Fruit fly (Drosophila melanogaster) whole organism, embryonic: ENCODE measurements around the gene CG34282.
A peak's percentile ranks its signal among the peaks of the same experiment; 100 is the strongest.

ENCODE experiments used
- Ada2b ChIP-seq: fragments of 200-800 bp; sonication (Bioruptor generic); IDR thresholded peaks from 2 replicates; pipeline ENCODE4 v1.3.6; 2022; ENCODE audit warnings: missing biosample characterization, missing genetic modification characterization
- Aef1 ChIP-seq: fragments of 200-800 bp; sonication (Bioruptor generic); IDR thresholded peaks from 3 replicates; pipeline ENCODE4 v1.3.6; 2022; ENCODE audit warnings: missing biosample characterization, missing genetic modification characterization
- Atf-2 ChIP-seq: fragments of 200-800 bp; sonication (Bioruptor generic); optimal IDR thresholded peaks from 2 replicates; lab custom pipeline; 2016; ENCODE audit warnings: missing biosample characterization, missing genetic modification characterization
- Blimp-1 ChIP-seq: fragments of 200-800 bp; sonication (Bioruptor generic); optimal IDR thresholded peaks from 3 replicates; lab custom pipeline; 2018; ENCODE audit warnings: missing biosample characterization, missing genetic modification characterization, mild to moderate bottlenecking, moderate library complexity, missing genetic modification reagents
- BtbVII ChIP-seq: fragments of 200-800 bp; sonication (Bioruptor generic); optimal IDR thresholded peaks from 3 replicates; lab custom pipeline; 2017; ENCODE audit warnings: missing biosample characterization, mild to moderate bottlenecking, missing genetic modification characterization
- CG10366 ChIP-seq: fragments of 200-800 bp; sonication (Bioruptor generic); IDR thresholded peaks from 2 replicates; pipeline ENCODE4 v1.3.6; 2022; ENCODE audit warnings: missing biosample characterization, missing genetic modification characterization
- CG10543 ChIP-seq: fragments of 200-800 bp; sonication (Bioruptor generic); optimal IDR thresholded peaks from 3 replicates; lab custom pipeline; 2017; ENCODE audit warnings: missing biosample characterization, mild to moderate bottlenecking, missing genetic modification characterization, moderate library complexity
- CG10979 ChIP-seq: fragments of 200-800 bp; sonication (Bioruptor generic); optimal IDR thresholded peaks from 2 replicates; lab custom pipeline; 2018; ENCODE audit warnings: missing biosample characterization, mild to moderate bottlenecking, missing genetic modification characterization, moderate library complexity
- CG11695 ChIP-seq: fragments of 200-800 bp; sonication (Bioruptor generic); IDR thresholded peaks from 3 replicates; pipeline ENCODE4 v1.3.6; 2022; ENCODE audit warnings: missing biosample characterization, missing genetic modification characterization
- CG12769 ChIP-seq: fragments of 200-800 bp; sonication (Bioruptor generic); optimal IDR thresholded peaks from 2 replicates; lab custom pipeline; 2019; ENCODE audit warnings: missing biosample characterization, mild to moderate bottlenecking, missing genetic modification characterization, moderate library complexity
- CG12942 ChIP-seq: fragments of 200-800 bp; sonication (Bioruptor generic); optimal IDR thresholded peaks from 3 replicates; lab custom pipeline; 2016; ENCODE audit warnings: missing biosample characterization, missing genetic modification characterization
- CG13424 ChIP-seq: fragments of 200-800 bp; sonication (Bioruptor generic); optimal IDR thresholded peaks from 2 replicates; lab custom pipeline; 2019; ENCODE audit warnings: missing biosample characterization, mild to moderate bottlenecking, missing genetic modification characterization, moderate library complexity
- CG14710 ChIP-seq: fragments of 200-800 bp; sonication (Bioruptor generic); optimal IDR thresholded peaks from 3 replicates; lab custom pipeline; 2019; ENCODE audit warnings: missing biosample characterization, mild to moderate bottlenecking, missing genetic modification characterization, moderate library complexity
- CG16863 ChIP-seq: fragments of 200-800 bp; sonication (Bioruptor generic); optimal IDR thresholded peaks from 3 replicates; lab custom pipeline; 2016; ENCODE audit warnings: missing biosample characterization, missing genetic modification characterization
- CG17328 ChIP-seq: fragments of 200-800 bp; sonication (Bioruptor generic); IDR thresholded peaks from 2 replicates; pipeline ENCODE4 v1.3.6; 2022; ENCODE audit warnings: missing biosample characterization, missing genetic modification characterization
- CG17359 ChIP-seq: fragments of 200-800 bp; sonication (Bioruptor generic); optimal IDR thresholded peaks from 3 replicates; lab custom pipeline; 2018; ENCODE audit warnings: missing biosample characterization, mild to moderate bottlenecking, missing genetic modification characterization, moderate library complexity
- CG17802 ChIP-seq: fragments of 200-800 bp; sonication (Bioruptor generic); optimal IDR thresholded peaks from 2 replicates; lab custom pipeline; 2018; ENCODE audit warnings: missing biosample characterization, mild to moderate bottlenecking, missing genetic modification characterization, moderate library complexity
- CG2120 ChIP-seq: fragments of 200-800 bp; sonication (Bioruptor generic); optimal IDR thresholded peaks from 3 replicates; lab custom pipeline; 2016; ENCODE audit warnings: missing biosample characterization, missing genetic modification characterization
- CG3163 ChIP-seq: fragments of 200-800 bp; sonication (Bioruptor generic); optimal IDR thresholded peaks from 3 replicates; lab custom pipeline; 2016; ENCODE audit warnings: missing biosample characterization, missing genetic modification characterization
- CG3407 ChIP-seq: fragments of 200-800 bp; sonication (Bioruptor generic); optimal IDR thresholded peaks from 2 replicates; lab custom pipeline; 2018; ENCODE audit warnings: missing biosample characterization, mild to moderate bottlenecking, missing genetic modification characterization
- CG3847 ChIP-seq: fragments of 200-800 bp; sonication (Bioruptor generic); IDR thresholded peaks from 2 replicates; pipeline ENCODE4 v1.3.6; 2022; ENCODE audit warnings: missing biosample characterization, missing genetic modification characterization
- CG4404 ChIP-seq: fragments of 200-800 bp; sonication (Bioruptor generic); IDR thresholded peaks from 2 replicates; pipeline ENCODE4 v1.3.6; 2022; ENCODE audit warnings: missing biosample characterization, missing genetic modification characterization
- CG4707 ChIP-seq: fragments of 200-800 bp; sonication (Bioruptor generic); optimal IDR thresholded peaks from 2 replicates; lab custom pipeline; 2018; ENCODE audit warnings: missing biosample characterization, mild to moderate bottlenecking, missing genetic modification characterization, moderate library complexity
- CG6272 ChIP-seq: fragments of 200-800 bp; sonication (Bioruptor generic); IDR thresholded peaks from 2 replicates; pipeline ENCODE4 v1.3.6; 2022; ENCODE audit warnings: missing biosample characterization, missing genetic modification characterization
- CG9817 ChIP-seq: fragments of 200-800 bp; sonication (Bioruptor generic); optimal IDR thresholded peaks from 2 replicates; lab custom pipeline; 2018; ENCODE audit warnings: missing biosample characterization, mild to moderate bottlenecking, missing genetic modification characterization, moderate library complexity
- CG9932 ChIP-seq: fragments of 200-800 bp; sonication (Bioruptor generic); IDR thresholded peaks from 2 replicates; pipeline ENCODE4 v1.3.6; 2022; ENCODE audit warnings: missing biosample characterization, missing genetic modification characterization
- Drgx ChIP-seq: fragments of 200-800 bp; sonication (Bioruptor generic); IDR thresholded peaks from 2 replicates; pipeline ENCODE4 v1.3.6; 2022; ENCODE audit warnings: missing biosample characterization, missing genetic modification characterization
- Fer3 ChIP-seq: fragments of 200-800 bp; sonication (Bioruptor generic); optimal IDR thresholded peaks from 2 replicates; lab custom pipeline; 2018; ENCODE audit warnings: missing biosample characterization, mild to moderate bottlenecking, missing genetic modification characterization, moderate library complexity
- HLH3B ChIP-seq: fragments of 200-800 bp; sonication (Bioruptor generic); IDR thresholded peaks from 2 replicates; pipeline ENCODE4 v1.3.6; 2022; ENCODE audit warnings: missing biosample characterization, missing genetic modification characterization
- Med ChIP-seq: fragments of 200-800 bp; sonication (Bioruptor generic); peaks from one replicate; lab custom pipeline; 2016; ENCODE audit warnings: missing biosample characterization, missing genetic modification characterization, mild to moderate bottlenecking, inconsistent platforms, moderate library complexity
- NfI ChIP-seq: fragments of 200-800 bp; sonication (Bioruptor generic); optimal IDR thresholded peaks from 3 replicates; lab custom pipeline; 2018; ENCODE audit warnings: missing biosample characterization, mild to moderate bottlenecking, missing genetic modification characterization, moderate library complexity
- Pdp1 ChIP-seq, 2 experiments: fragments of 200-800 bp; sonication (Bioruptor generic); optimal IDR thresholded peaks; 3 replicates each; lab custom pipeline; 2016; ENCODE audit warnings: missing biosample characterization in 2 of 2, missing genetic modification characterization in 2 of 2, mild to moderate bottlenecking in 1 of 2, moderate library complexity in 1 of 2
- Ptx1 ChIP-seq: fragments of 200-800 bp; sonication (Bioruptor generic); IDR thresholded peaks from 2 replicates; pipeline ENCODE4 v1.3.6; 2022; ENCODE audit warnings: missing biosample characterization, missing genetic modification characterization
- Sox100B ChIP-seq: fragments of 200-800 bp; sonication (Bioruptor generic); optimal IDR thresholded peaks from 3 replicates; lab custom pipeline; 2018; ENCODE audit warnings: missing biosample characterization, mild to moderate bottlenecking, missing genetic modification characterization
- az2 ChIP-seq: fragments of 200-800 bp; sonication (Bioruptor generic); optimal IDR thresholded peaks from 3 replicates; lab custom pipeline; 2016; ENCODE audit warnings: missing biosample characterization, missing genetic modification characterization
- bsh ChIP-seq, 2 experiments: fragments of 200-800 bp; sonication (Bioruptor generic); optimal IDR thresholded peaks; 2 replicates each; lab custom pipeline; 2017 to 2018; ENCODE audit warnings: mild to moderate bottlenecking in 2 of 2, missing biosample characterization in 2 of 2, missing genetic modification characterization in 2 of 2, moderate library complexity in 1 of 2
- chn ChIP-seq: fragments of 200-800 bp; sonication (Bioruptor generic); optimal IDR thresholded peaks from 2 replicates; lab custom pipeline; 2016; ENCODE audit warnings: missing biosample characterization, missing genetic modification characterization
- gfzf ChIP-seq: fragments of 200-800 bp; sonication (Bioruptor generic); optimal IDR thresholded peaks from 2 replicates; lab custom pipeline; 2016; ENCODE audit warnings: missing biosample characterization, mild to moderate bottlenecking, missing genetic modification characterization, moderate library complexity
- grau ChIP-seq: fragments of 200-800 bp; optimal IDR thresholded peaks from 3 replicates; lab custom pipeline; 2019; ENCODE audit warnings: missing biosample characterization, mild to moderate bottlenecking, missing genetic modification characterization, moderate library complexity
- gsb-n ChIP-seq: fragments of 200-800 bp; sonication (Bioruptor generic); optimal IDR thresholded peaks from 3 replicates; lab custom pipeline; 2018; ENCODE audit warnings: missing biosample characterization, mild to moderate bottlenecking, missing genetic modification characterization
- hth ChIP-seq: fragments of >200 bp; optimal IDR thresholded peaks from 2 replicates; lab custom pipeline; 2017; ENCODE audit warnings: inconsistent platforms
- kay ChIP-seq: fragments of 200-800 bp; sonication (Bioruptor generic); optimal IDR thresholded peaks from 2 replicates; lab custom pipeline; 2016; ENCODE audit warnings: missing biosample characterization, missing genetic modification characterization
- lmd ChIP-seq: fragments of 200-800 bp; sonication (Bioruptor generic); IDR thresholded peaks from 2 replicates; pipeline ENCODE4 v1.3.6; 2022; ENCODE audit warnings: missing biosample characterization, missing genetic modification characterization
- phol ChIP-seq: fragments of 200-800 bp; sonication (Bioruptor generic); optimal IDR thresholded peaks from 3 replicates; lab custom pipeline; 2018; ENCODE audit warnings: missing biosample characterization, mild to moderate bottlenecking, missing genetic modification characterization, moderate library complexity
- pnt ChIP-seq: fragments of 200-800 bp; sonication (Bioruptor generic); optimal IDR thresholded peaks from 3 replicates; lab custom pipeline; 2016; ENCODE audit warnings: missing biosample characterization, missing genetic modification characterization
- row ChIP-seq: fragments of 200-800 bp; sonication (Bioruptor generic); IDR thresholded peaks from 3 replicates; pipeline ENCODE4 v1.3.6; 2022; ENCODE audit warnings: missing biosample characterization, missing genetic modification characterization
- sisA ChIP-seq: fragments of 200-800 bp; sonication (Bioruptor generic); IDR thresholded peaks from 2 replicates; pipeline ENCODE4 v1.3.6; 2022; ENCODE audit warnings: missing biosample characterization, missing genetic modification characterization
- slbo ChIP-seq: fragments of 200-800 bp; sonication (Bioruptor generic); IDR thresholded peaks from 2 replicates; pipeline ENCODE4 v1.3.6; 2022; ENCODE audit warnings: missing biosample characterization, missing genetic modification characterization
- sob ChIP-seq: fragments of 200-800 bp; sonication (Bioruptor generic); IDR thresholded peaks from 2 replicates; pipeline ENCODE4 v1.3.6; 2022; ENCODE audit warnings: missing biosample characterization, missing genetic modification characterization
- tin ChIP-seq: fragments of 200-800 bp; sonication (Bioruptor generic); optimal IDR thresholded peaks from 3 replicates; lab custom pipeline; 2016; ENCODE audit warnings: missing biosample characterization, missing genetic modification characterization
- unpg ChIP-seq: fragments of 200-800 bp; sonication (Bioruptor generic); optimal IDR thresholded peaks from 3 replicates; lab custom pipeline; 2018; ENCODE audit warnings: missing biosample characterization, mild to moderate bottlenecking, missing genetic modification characterization, moderate library complexity

Gene CG34282

dm6 chr3R:18669812-18670211, 25.2 kb upstream of the CG34282 start (continued):
- TF ChIP-seq CG13424 (tag; lab: Kevin White, UChicago) (peak; percentile 48), hth (lab: Kevin White, UChicago) (no peak), CG3847 (GFP tag; lab: Robert Waterston, UW) (peak; percentile 20; the same call in 1 of the 2 replicates), Blimp-1 (GFP tag; lab: Kevin White, UChicago) (peak; percentile 5), Sox100B (peak; percentile 32), gsb-n (tag; lab: Kevin White, UChicago) (no peak), NfI (peak; percentile 0), Fer3 (tag; lab: Kevin White, UChicago) (peak; percentile 18), Med (peak; percentile 69), chn (GFP tag; lab: Kevin White, UChicago) (peak; percentile 11), Pdp1 (GFP tag; optimal IDR thresholded peaks at IDR 0.05; lab: Kevin White, UChicago) (peak; percentile 24 to 86), Atf-2 (GFP tag; lab: Kevin White, UChicago) (no peak), Ptx1 (GFP tag; lab: Robert Waterston, UW) (peak; percentile 43), CG17328 (0 out of 2 replicates have a peak, but pooled peaks have one; percentile 4), CG4404 (GFP tag; lab: Robert Waterston, UW) (no peak), sisA (GFP tag; lab: Robert Waterston, UW) (peak; percentile 39; the same call in 1 of the 2 replicates), CG10979 (tag; lab: Kevin White, UChicago) (peak; percentile 2), CG3407 (GFP tag; lab: Kevin White, UChicago) (no peak), kay (GFP tag; lab: Kevin White, UChicago) (peak; percentile 25), CG3163 (no peak), CG12942 (GFP tag; lab: Kevin White, UChicago) (no peak), CG16863 (peak; percentile 12), BtbVII (GFP tag; lab: Kevin White, UChicago) (peak; percentile 33), az2 (GFP tag; lab: Kevin White, UChicago) (peak; percentile 7), tin (GFP tag; lab: Kevin White, UChicago) (peak; percentile 12), CG12769 (tag; lab: Kevin White, UChicago) (peak; percentile 37), row (peak; percentile 78), Ada2b (GFP tag; lab: Robert Waterston, UW) (peak; percentile 35), slbo (GFP tag; lab: Robert Waterston, UW) (peak; percentile 48), bsh (GFP tag; optimal IDR thresholded peaks at IDR 0.05; lab: Kevin White, UChicago) (peak; percentile 28 to 37), CG9932 (GFP tag; lab: Robert Waterston, UW) (0 out of 2 replicates have a peak, but pooled peaks have one; percentile 24), gfzf (no peak), CG2120 (GFP tag; lab: Kevin White, UChicago) (peak; percentile 40), pnt (GFP tag; lab: Kevin White, UChicago) (no peak), CG10366 (GFP tag; lab: Robert Waterston, UW) (no peak), CG10543 (GFP tag; lab: Kevin White, UChicago) (peak; percentile 48), CG6272 (GFP tag; lab: Robert Waterston, UW) (0 out of 2 replicates have a peak, but pooled peaks have one; percentile 7), unpg (peak; percentile 2), HLH3B (GFP tag; lab: Robert Waterston, UW) (0 out of 2 replicates have a peak, but pooled peaks have one; percentile 20), grau (peak; percentile 89), CG14710 (tag; lab: Kevin White, UChicago) (peak; percentile 7), CG17802 (tag; lab: Kevin White, UChicago) (no peak), Drgx (GFP tag; lab: Robert Waterston, UW) (peak; percentile 82), Aef1 (GFP tag; lab: Robert Waterston, UW) (peak; percentile 26; the same call in 1 of the 3 replicates), CG17359 (tag; lab: Kevin White, UChicago) (peak; percentile 6), CG9817 (tag; lab: Kevin White, UChicago) (peak; percentile 47), sob (GFP tag; lab: Robert Waterston, UW) (peak; percentile 8; the same call in 1 of the 2 replicates), phol (tag; lab: Kevin White, UChicago) (peak; percentile 17), CG11695 (GFP tag; lab: Robert Waterston, UW) (0 out of 3 replicates have a peak, but pooled peaks have one; percentile 16), CG4707 (GFP tag; lab: Kevin White, UChicago) (no peak), lmd (GFP tag; lab: Robert Waterston, UW) (peak; percentile 34; the same call in 1 of the 2 replicates)
